Worm (Caenorhabditis elegans): ENCODE measurements around the gene alh-7.

DNA sequence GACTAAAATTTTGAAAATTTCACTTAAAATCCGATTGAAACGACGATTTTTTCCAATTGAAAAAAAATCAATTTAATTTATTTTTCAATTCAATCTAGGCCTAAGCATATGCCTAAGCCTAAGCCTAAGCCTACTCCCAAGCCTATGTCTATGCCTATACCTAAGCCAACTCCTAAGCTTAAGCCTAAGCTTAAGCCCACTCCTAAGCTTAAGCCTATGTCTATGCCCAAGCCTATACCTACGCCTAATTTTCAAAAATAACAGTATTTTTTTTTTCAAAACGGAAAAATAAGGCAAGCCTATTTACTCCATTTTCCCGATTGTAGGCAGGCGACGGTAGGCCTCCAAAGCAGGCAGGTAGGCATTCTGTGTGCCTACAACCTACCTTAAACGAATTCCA, 47.3 kb downstream of the alh-7 start:
- TF ChIP-seq daf-16 (GFP tag; optimal IDR thresholded peaks at IDR 0.05) = no peak
- TF ChIP-seq daf-16 (tag; optimal IDR thresholded peaks at IDR 0.05) = no peak
- no peak for TF ChIP-seq fos-1 (tag; optimal IDR thresholded peaks at IDR 0.05)
- no peak for TF ChIP-seq nhr-28 (tag; optimal IDR thresholded peaks at IDR 0.05)
- TF ChIP-seq pqm-1 (tag; optimal IDR thresholded peaks at IDR 0.05) = no peak
- no peak for TF ChIP-seq php-3 (GFP tag; IDR thresholded peaks at IDR 0.05)
- no peak for TF ChIP-seq F37D6.2 (tag; optimal IDR thresholded peaks at IDR 0.05)
- TF ChIP-seq hlh-30 (tag; optimal IDR thresholded peaks at IDR 0.05; ENCODE audit: insufficient read depth) = no peak
- no peak for TF ChIP-seq unc-130 (GFP tag; optimal IDR thresholded peaks at IDR 0.05)
- no peak for TF ChIP-seq ceh-82 (tag; optimal IDR thresholded peaks at IDR 0.05)
- no peak for TF ChIP-seq lin-13 (GFP tag; optimal IDR thresholded peaks at IDR 0.05)
- TF ChIP-seq mes-2 (tag; optimal IDR thresholded peaks at IDR 0.05; ENCODE audit: poor library complexity, severe bottlenecking) = no peak

All from whole organism, L4 larva.